Fruit fly (Drosophila melanogaster): ENCODE results near the gene Acsf2.

DNA sequence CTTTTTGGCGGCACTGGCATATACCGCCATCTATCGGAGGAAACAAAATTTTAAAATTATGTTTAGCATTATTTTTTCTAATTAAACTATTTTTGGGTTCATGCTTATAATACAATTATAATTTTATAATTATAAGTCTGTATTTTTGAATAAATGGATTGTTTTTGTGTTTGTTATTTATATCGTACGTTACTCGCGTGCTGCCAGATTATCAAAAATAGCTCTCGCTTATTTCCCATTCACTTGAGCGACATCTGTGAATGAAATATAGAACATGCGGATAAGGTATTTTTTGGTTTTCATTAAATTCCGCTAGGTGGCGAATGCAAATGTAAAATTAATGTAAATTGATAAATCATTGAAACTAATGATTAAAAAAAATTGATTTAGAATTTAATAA is 23.8 kb upstream of the Acsf2 start:
- TF ChIP-seq tin (GFP tag; optimal IDR thresholded peaks at IDR 0.05) (no peak), Taf1 (GFP tag; IDR thresholded peaks at IDR 0.05) (no peak), Sry-β (GFP tag; optimal IDR thresholded peaks at IDR 0.05) (no peak), klu (GFP tag; IDR thresholded peaks at IDR 0.05) (no peak), jumu (GFP tag; optimal IDR thresholded peaks at IDR 0.05) (no peak), rib (GFP tag; IDR thresholded peaks at IDR 0.05) (no peak)

Measured in whole organism, embryonic.